Worm (Caenorhabditis elegans) whole organism, young adult: Measurements from ENCODE around the gene F26G1.2.

Experiments used
- F10E7.11 ChIP-seq: sonication (generic microtip); optimal IDR thresholded peaks from 2 replicates; lab custom pipeline; 2017; ENCODE audit warnings: mild to moderate bottlenecking, missing genetic modification characterization, moderate library complexity, missing compliant biosample characterization
- F23B12.7 ChIP-seq: sonication (generic microtip); optimal IDR thresholded peaks from 2 replicates; lab custom pipeline; 2017; ENCODE audit warnings: missing genetic modification characterization, mild to moderate bottlenecking, missing compliant biosample characterization, antibody characterized with exemption, moderate library complexity; ENCODE audit not compliant: insufficient read depth
- F37B4.10 ChIP-seq: fragments of 200-800 bp; sonication (Bioruptor generic); IDR thresholded peaks from 2 replicates; pipeline ENCODE4 v1.3.6; 2022; ENCODE audit warnings: missing genetic modification characterization, missing compliant biosample characterization
- F55B11.4 ChIP-seq: sonication (generic microtip); optimal IDR thresholded peaks from 2 replicates; lab custom pipeline; 2016; ENCODE audit warnings: missing compliant biosample characterization, missing genetic modification characterization, borderline replicate concordance; ENCODE audit not compliant: insufficient read depth
- F57A8.1 ChIP-seq: fragments of 200-800 bp; sonication (Bioruptor generic); optimal IDR thresholded peaks from 2 replicates; lab custom pipeline; 2018; ENCODE audit warnings: mild to moderate bottlenecking, missing genetic modification characterization, moderate library complexity, missing compliant biosample characterization
- K11D2.4 ChIP-seq: fragments of 200-800 bp; sonication (Bioruptor generic); IDR thresholded peaks from 2 replicates; pipeline ENCODE4 v1.3.6; 2022; ENCODE audit warnings: missing genetic modification reagents, missing genetic modification characterization, missing compliant biosample characterization
- Y53G8AR.9 ChIP-seq: fragments of 200-800 bp; sonication (Bioruptor generic); conservative IDR thresholded peaks from 2 replicates; pipeline ENCODE4 v1.3.6; 2022; ENCODE audit warnings: missing genetic modification reagents, missing genetic modification characterization, missing compliant biosample characterization
- akir-1 ChIP-seq: fragments of 200-800 bp; sonication (Bioruptor generic); optimal IDR thresholded peaks from 2 replicates; lab custom pipeline; 2018; ENCODE audit warnings: mild to moderate bottlenecking, missing genetic modification characterization, moderate library complexity, missing compliant biosample characterization
- aptf-2 ChIP-seq: fragments of 200-800 bp; sonication (Bioruptor generic); conservative IDR thresholded peaks from 2 replicates; pipeline ENCODE4 v1.3.6; 2022; ENCODE audit warnings: missing genetic modification reagents, missing genetic modification characterization, missing compliant biosample characterization
- aptf-3 ChIP-seq: fragments of 200-800 bp; sonication (Bioruptor generic); IDR thresholded peaks from 2 replicates; pipeline ENCODE4 v1.3.6; 2022; ENCODE audit warnings: missing genetic modification characterization, missing compliant biosample characterization
- ceh-91 ChIP-seq: fragments of 200-800 bp; sonication (Bioruptor generic); IDR thresholded peaks from 2 replicates; pipeline ENCODE4 v1.3.6; 2022; ENCODE audit warnings: missing genetic modification reagents, missing genetic modification characterization, missing compliant biosample characterization
- dox-1 ChIP-seq: fragments of 200-800 bp; sonication (Bioruptor generic); IDR thresholded peaks from 2 replicates; pipeline ENCODE4 v1.3.6; 2022; ENCODE audit warnings: missing genetic modification reagents, missing genetic modification characterization, missing compliant biosample characterization
- gei-17 ChIP-seq: fragments of 200-800 bp; sonication (Bioruptor generic); optimal IDR thresholded peaks from 2 replicates; lab custom pipeline; 2018; ENCODE audit warnings: mild to moderate bottlenecking, missing genetic modification characterization, missing compliant biosample characterization
- hlh-12 ChIP-seq: sonication (generic microtip); optimal IDR thresholded peaks from 2 replicates; lab custom pipeline; 2016; ENCODE audit warnings: missing genetic modification characterization, missing compliant biosample characterization
- hrde-1 ChIP-seq: sonication (generic microtip); optimal IDR thresholded peaks from 2 replicates; lab custom pipeline; 2016; ENCODE audit warnings: missing genetic modification characterization, mild to moderate bottlenecking, missing compliant biosample characterization, moderate library complexity, missing genotype, missing genetic modification reagents, borderline replicate concordance
- hsf-1 ChIP-seq: fragments of 200-800 bp; sonication (Bioruptor generic); IDR thresholded peaks from 2 replicates; pipeline ENCODE4 v1.3.6; 2022; ENCODE audit warnings: missing genetic modification reagents, missing genetic modification characterization, missing compliant biosample characterization
- lag-1 ChIP-seq: fragments of 200-800 bp; sonication (Bioruptor generic); IDR thresholded peaks from 2 replicates; pipeline ENCODE4 v1.3.6; 2022; ENCODE audit warnings: missing genetic modification reagents, missing genetic modification characterization, missing compliant biosample characterization
- let-607 ChIP-seq, 2 experiments: fragments of 200-800 bp in 1 of 2; sonication (Bioruptor generic) in 1 of 2; sonication (generic microtip) in 1 of 2; optimal IDR thresholded peaks; 2 replicates each; lab custom pipeline; 2016 to 2018; ENCODE audit warnings: mild to moderate bottlenecking in 2 of 2, missing compliant biosample characterization in 2 of 2, missing genetic modification characterization in 2 of 2, moderate library complexity in 2 of 2, missing genotype in 1 of 2
- lin-35 ChIP-seq, 3 experiments: fragments of 150-350 bp in 2 of 3; sonication (generic microtip) in 1 of 3; optimal IDR thresholded peaks; 2 replicates each; lab custom pipeline; 2014 to 2018; ENCODE audit warnings: missing biosample characterization in 3 of 3, missing genetic modification characterization in 3 of 3, missing genetic modification reagents in 3 of 3
- lin-40 ChIP-seq: sonication (generic microtip); optimal IDR thresholded peaks from 2 replicates; lab custom pipeline; 2016; ENCODE audit warnings: missing genetic modification characterization, mild to moderate bottlenecking, missing compliant biosample characterization, missing genotype, missing genetic modification reagents
- lsl-1 ChIP-seq: fragments of 200-800 bp; sonication (Bioruptor generic); optimal IDR thresholded peaks from 2 replicates; lab custom pipeline; 2018; ENCODE audit warnings: mild to moderate bottlenecking, missing genetic modification characterization, moderate library complexity, missing compliant biosample characterization
- madf-8 ChIP-seq: fragments of 200-800 bp; sonication (Bioruptor generic); conservative IDR thresholded peaks from 2 replicates; pipeline ENCODE4 v1.3.6; 2022; ENCODE audit warnings: missing genetic modification reagents, missing genetic modification characterization, missing compliant biosample characterization
- mxl-1 ChIP-seq: sonication (generic microtip); optimal IDR thresholded peaks from 2 replicates; lab custom pipeline; 2016; ENCODE audit warnings: missing genetic modification characterization, missing compliant biosample characterization
- nhr-179 ChIP-seq: sonication (generic microtip); optimal IDR thresholded peaks from 2 replicates; lab custom pipeline; 2016; ENCODE audit warnings: mild to moderate bottlenecking, missing genetic modification characterization, missing compliant biosample characterization
- nhr-80 ChIP-seq: sonication (generic microtip); optimal IDR thresholded peaks from 2 replicates; lab custom pipeline; 2016; ENCODE audit warnings: missing genetic modification characterization, missing compliant biosample characterization
- pha-4 ChIP-seq: fragments of 150-350 bp; sonication (generic microtip); optimal IDR thresholded peaks from 2 replicates; lab custom pipeline; 2014; ENCODE audit warnings: missing biosample characterization, missing genetic modification reagents, missing genetic modification characterization
- rec-8 ChIP-seq, 2 experiments: sonication (generic microtip); optimal IDR thresholded peaks; 2 replicates each; lab custom pipeline; 2016; ENCODE audit warnings: mild to moderate bottlenecking in 2 of 2, missing genetic modification characterization in 2 of 2, missing genetic modification reagents in 2 of 2, missing genotype in 2 of 2, missing biosample characterization in 1 of 2, missing compliant biosample characterization in 1 of 2, moderate library complexity in 1 of 2
- rpc-1 ChIP-seq, 2 experiments: fragments of 150-350 bp in 1 of 2; sonication (generic microtip) in 1 of 2; optimal IDR thresholded peaks; 2 replicates each; lab custom pipeline; 2014 to 2018; ENCODE audit warnings: missing biosample characterization in 1 of 2, missing genetic modification characterization in 1 of 2, missing genetic modification reagents in 1 of 2, missing genotype in 1 of 2
- snpc-1.1 ChIP-seq: sonication (generic microtip); optimal IDR thresholded peaks from 2 replicates; lab custom pipeline; 2017; ENCODE audit warnings: missing genetic modification characterization, mild to moderate bottlenecking, missing compliant biosample characterization, antibody characterized with exemption, moderate library complexity, missing genotype, missing genetic modification reagents; ENCODE audit not compliant: insufficient read depth
- snpc-1.3 ChIP-seq: sonication (generic microtip); optimal IDR thresholded peaks from 2 replicates; lab custom pipeline; 2017; ENCODE audit warnings: missing genetic modification characterization, mild to moderate bottlenecking, missing compliant biosample characterization, antibody characterized with exemption, moderate library complexity, missing genotype, missing genetic modification reagents; ENCODE audit not compliant: insufficient read depth
- unc-130 ChIP-seq: sonication (generic microtip); optimal IDR thresholded peaks from 2 replicates; lab custom pipeline; 2016; ENCODE audit warnings: missing genetic modification reagents, missing genetic modification characterization, missing compliant biosample characterization
- ztf-28 ChIP-seq: fragments of 200-800 bp; sonication (Bioruptor generic); IDR thresholded peaks from 2 replicates; pipeline ENCODE4 v1.3.6; 2022; ENCODE audit warnings: missing genetic modification reagents, missing genetic modification characterization, missing compliant biosample characterization

F26G1.2 gene

ce11 chrII:4779753-4780152, 16.9 kb downstream of the F26G1.2 start:
- no peak for TF ChIP-seq gei-17 (GFP tag; lab: Kevin White, UChicago)
- TF ChIP-seq F23B12.7: no peak
- no peak for TF ChIP-seq let-607 (tag; optimal IDR thresholded peaks at IDR 0.05; lab: Kevin White, UChicago)
- no peak for TF ChIP-seq nhr-80 (tag; lab: Kevin White, UChicago)
- TF ChIP-seq aptf-2 (GFP tag; lab: Robert Waterston, UW): no peak
- TF ChIP-seq lin-35 (GFP tag; optimal IDR thresholded peaks at IDR 0.05; lab: Kevin White, UChicago): no peak
- no peak for TF ChIP-seq pha-4 (tag; lab: Kevin White, UChicago)
- no peak for TF ChIP-seq ceh-91 (GFP tag; lab: Robert Waterston, UW)
- no peak for TF ChIP-seq lsl-1 (GFP tag; lab: Kevin White, UChicago)

DNA sequence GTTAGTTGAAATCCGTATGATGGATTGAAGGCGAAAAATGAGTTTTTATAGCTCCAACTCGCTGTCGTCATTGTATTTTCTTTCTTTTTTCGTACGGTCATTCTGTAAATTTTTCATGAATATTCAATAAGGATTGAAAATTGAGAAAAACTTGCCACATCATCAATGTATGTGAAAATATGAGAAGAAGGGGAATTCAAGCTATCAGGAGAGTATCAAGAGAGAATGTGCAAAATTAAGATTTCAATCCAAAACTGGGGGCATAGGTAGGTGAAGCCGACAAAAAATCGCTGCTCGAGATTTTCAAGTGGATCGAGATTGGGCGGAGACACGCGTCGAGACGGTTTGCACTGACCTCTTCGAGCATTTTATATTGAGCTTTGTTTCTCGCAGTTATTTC, 21.6 kb downstream of the F26G1.2 start, which contains the start of gene nep-12:
TSS of gene nep-12 (minus strand) at position 101 of the 400 bp plus-strand sequence.
- TF ChIP-seq ztf-28 (GFP tag; lab: Robert Waterston, UW): no peak
- TF ChIP-seq madf-8 (GFP tag; lab: Robert Waterston, UW): no peak
- no peak for TF ChIP-seq hsf-1 (GFP tag; lab: Robert Waterston, UW)
- no peak for TF ChIP-seq snpc-1.1 (tag; lab: Kevin White, UChicago)
- no peak for TF ChIP-seq hrde-1 (tag; lab: Kevin White, UChicago)

DNA sequence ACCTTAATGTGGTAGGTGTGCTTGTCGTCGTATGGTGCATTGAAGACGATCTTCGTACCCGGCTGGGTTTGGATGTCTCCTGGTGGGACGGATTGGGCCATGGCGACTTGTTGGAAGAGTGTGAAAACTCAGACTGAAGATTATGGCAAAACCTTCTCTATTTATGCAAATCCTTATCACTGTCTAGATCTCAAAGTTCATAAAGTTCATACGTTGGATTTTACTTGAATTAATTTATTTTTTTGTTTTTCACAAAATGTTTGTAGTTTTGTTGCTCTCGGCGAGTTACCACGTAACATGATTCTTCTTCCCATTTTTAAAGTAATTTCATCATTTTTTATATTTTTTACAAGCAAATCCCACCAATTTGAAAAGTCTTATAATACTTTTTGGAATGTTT, 23.3 kb downstream of the F26G1.2 start, which contains the start of gene msp-3:
TSS of gene msp-3 (minus strand) at position 101 of the 400 bp plus-strand sequence.
- TF ChIP-seq nhr-179 (tag; lab: Kevin White, UChicago): no peak
- TF ChIP-seq F55B11.4: no peak
- TF ChIP-seq F37B4.10 (GFP tag; lab: Robert Waterston, UW): no peak
- TF ChIP-seq snpc-1.3 (tag; lab: Kevin White, UChicago): no peak
- no peak for TF ChIP-seq mxl-1 (tag; lab: Kevin White, UChicago)
- no peak for TF ChIP-seq rpc-1 (optimal IDR thresholded peaks at IDR 0.05; lab: Kevin White, UChicago)
- no peak for TF ChIP-seq rpc-1 (tag; optimal IDR thresholded peaks at IDR 0.05; lab: Kevin White, UChicago)
- no peak for TF ChIP-seq Y53G8AR.9
- TF ChIP-seq akir-1: no peak
- no peak for TF ChIP-seq K11D2.4 (GFP tag; lab: Robert Waterston, UW)
- no peak for TF ChIP-seq F57A8.1 (GFP tag; lab: Kevin White, UChicago)
- TF ChIP-seq unc-130 (GFP tag; lab: Kevin White, UChicago): no peak
- TF ChIP-seq dox-1 (GFP tag; lab: Robert Waterston, UW): no peak
- TF ChIP-seq rec-8 (tag; optimal IDR thresholded peaks at IDR 0.05; lab: Kevin White, UChicago): no peak

ce11 chrII:4789835-4790343, 27.0 kb downstream of the F26G1.2 start, which contains the start of gene F26G1.15:
F26G1.15 (plus strand) TSS chrII:4790293.
- no peak for TF ChIP-seq lag-1 (GFP tag; lab: Robert Waterston, UW)
- TF ChIP-seq hlh-12 (tag; lab: Kevin White, UChicago): no peak
- TF ChIP-seq lin-40 (tag; lab: Kevin White, UChicago): no peak
- TF ChIP-seq F10E7.11 (tag; lab: Kevin White, UChicago): no peak
- no peak for TF ChIP-seq aptf-3 (GFP tag; lab: Robert Waterston, UW)
- TF ChIP-seq, all 124 proteins: peak for 0
